Fruit fly (Drosophila melanogaster) whole organism: ENCODE data around the gene Nepl7.

ENCODE experiments used
- CG8478 ChIP-seq: fragments of >200 bp; optimal IDR thresholded peaks from 2 replicates; lab custom pipeline; 2018; ENCODE audit warnings: inconsistent platforms
- Dll ChIP-seq: fragments of >200 bp; optimal IDR thresholded peaks from 2 replicates; lab custom pipeline; 2017
- EcR ChIP-seq, 2 experiments: fragments of >200 bp; optimal IDR thresholded peaks; 2 replicates each; lab custom pipeline; 2017; ENCODE audit warnings: missing biosample characterization in 2 of 2, missing genetic modification characterization in 2 of 2, missing genetic modification reagents in 2 of 2
- pan ChIP-seq: fragments of >200 bp; optimal IDR thresholded peaks from 2 replicates; lab custom pipeline; 2017
- psq ChIP-seq: fragments of >200 bp; optimal IDR thresholded peaks from 2 replicates; lab custom pipeline; 2017
- usp ChIP-seq: fragments of >200 bp; optimal IDR thresholded peaks from 2 replicates; lab custom pipeline; 2017; ENCODE audit warnings: missing biosample characterization, missing genetic modification characterization, mixed read lengths

DNA sequence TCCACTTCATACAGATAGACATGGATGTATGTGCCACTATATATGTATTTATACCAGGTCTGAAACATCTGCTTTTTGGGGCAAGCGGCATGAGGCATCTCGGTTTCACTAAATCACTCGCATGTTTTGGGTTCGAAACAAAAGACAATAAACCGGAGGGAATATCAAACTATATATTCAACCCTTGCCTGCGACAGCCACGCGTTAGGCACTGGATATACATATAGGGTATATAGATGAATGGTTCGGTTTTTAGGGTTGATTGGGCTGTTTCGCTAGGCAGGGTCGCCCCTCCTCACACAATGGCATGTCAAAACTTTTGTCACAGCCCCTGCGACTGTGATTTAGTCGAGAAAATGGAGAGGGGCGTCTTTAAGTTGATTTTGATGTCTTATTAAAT is 46.4 kb downstream of the Nepl7 start:
- TF ChIP-seq pan = no peak
- TF ChIP-seq Dll (lab: Kevin White, UChicago) = no peak
- TF ChIP-seq EcR (GFP tag; optimal IDR thresholded peaks at IDR 0.05; lab: Kevin White, UChicago) = no peak
- TF ChIP-seq usp = no peak
- no peak for TF ChIP-seq CG8478 (lab: Kevin White, UChicago)
- TF ChIP-seq psq (lab: Kevin White, UChicago) = no peak
